Worm (Caenorhabditis elegans) whole organism, early embryonic: ENCODE results near the gene C17H12.2.

Source experiments
- F13C5.2 ChIP-seq: sonication (generic microtip); optimal IDR thresholded peaks from 2 replicates; lab custom pipeline; 2017; ENCODE audit warnings: mild to moderate bottlenecking, missing genetic modification characterization, inconsistent platforms, missing compliant biosample characterization
- aly-1 ChIP-seq: sonication (generic microtip); optimal IDR thresholded peaks from 2 replicates; lab custom pipeline; 2016; ENCODE audit warnings: missing genetic modification characterization, missing compliant biosample characterization
- ama-1 ChIP-seq: fragments of 150-350 bp; optimal IDR thresholded peaks from 2 replicates; lab custom pipeline; 2014
- ets-7 ChIP-seq: sonication (generic microtip); optimal IDR thresholded peaks from 2 replicates; lab custom pipeline; 2016; ENCODE audit warnings: missing genotype, missing genetic modification characterization, missing compliant biosample characterization
- flt-1 ChIP-seq: fragments of 200-800 bp; sonication (Bioruptor generic); IDR thresholded peaks from 2 replicates; pipeline ENCODE4 v1.3.6; 2022; ENCODE audit warnings: missing genetic modification characterization, missing compliant biosample characterization
- hmbx-1 ChIP-seq: sonication (generic microtip); optimal IDR thresholded peaks from 2 replicates; lab custom pipeline; 2016; ENCODE audit warnings: mild to moderate bottlenecking, missing genetic modification characterization, missing compliant biosample characterization
- hnd-1 ChIP-seq: sonication (generic microtip); optimal IDR thresholded peaks from 2 replicates; lab custom pipeline; 2016; ENCODE audit warnings: missing genetic modification characterization, missing compliant biosample characterization
- pes-1 ChIP-seq: fragments of 200-800 bp; sonication (Bioruptor generic); IDR thresholded peaks from 2 replicates; pipeline ENCODE4 v1.3.6; 2022; ENCODE audit warnings: missing genetic modification reagents, missing genetic modification characterization, missing compliant biosample characterization
- scrt-1 ChIP-seq: fragments of 200-800 bp; sonication (Bioruptor generic); IDR thresholded peaks from 2 replicates; pipeline ENCODE4 v1.3.6; 2022; ENCODE audit warnings: missing genetic modification characterization, missing compliant biosample characterization
- sea-1 ChIP-seq: fragments of 200-800 bp; sonication (Bioruptor generic); conservative IDR thresholded peaks from 2 replicates; pipeline ENCODE4 v1.3.6; 2022; ENCODE audit warnings: missing genetic modification characterization, missing compliant biosample characterization
- tbx-11 ChIP-seq: fragments of 200-800 bp; sonication (Bioruptor generic); IDR thresholded peaks from 2 replicates; pipeline ENCODE4 v1.3.6; 2022; ENCODE audit warnings: missing genetic modification characterization, missing compliant biosample characterization
- tbx-37 ChIP-seq: fragments of 200-800 bp; sonication (Bioruptor generic); conservative IDR thresholded peaks from 2 replicates; pipeline ENCODE4 v1.3.6; 2022; ENCODE audit warnings: missing genetic modification reagents, missing genetic modification characterization, missing compliant biosample characterization

DNA sequence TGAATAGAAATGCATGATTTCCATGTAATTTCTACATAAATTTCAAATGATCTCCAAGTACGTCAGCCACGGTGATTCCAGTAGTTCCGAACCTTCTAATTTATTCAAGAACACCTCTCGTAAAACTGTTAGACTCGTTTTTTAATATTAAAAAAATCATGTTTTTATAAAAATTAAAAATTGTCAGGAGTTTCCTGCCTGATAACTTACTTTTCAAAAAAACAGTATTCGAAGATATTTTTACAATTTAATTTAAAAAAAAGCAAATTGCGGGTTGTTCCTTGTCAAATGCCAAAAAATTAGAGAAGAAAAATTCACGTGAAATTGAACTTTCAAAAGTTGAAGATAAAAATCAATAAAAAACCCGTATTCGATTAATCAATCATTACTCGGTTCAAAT lies 5.2 kb upstream of the C17H12.2 start, which contains the start of the genes C17H12.3 and C17H12.12:
- TF ChIP-seq sea-1 (GFP tag; lab: Robert Waterston, UW) (no peak), hnd-1 (no peak), ama-1 (lab: Kevin White, UChicago) (no peak), scrt-1 (GFP tag; lab: Robert Waterston, UW) (no peak), ets-7 (tag; lab: Kevin White, UChicago) (no peak), hmbx-1 (no peak), pes-1 (GFP tag; lab: Robert Waterston, UW) (no peak), flt-1 (GFP tag; lab: Robert Waterston, UW) (no peak), aly-1 (tag; lab: Kevin White, UChicago) (no peak), tbx-11 (GFP tag; lab: Robert Waterston, UW) (no peak), tbx-37 (GFP tag; lab: Robert Waterston, UW) (no peak), F13C5.2 (tag; lab: Kevin White, UChicago) (no peak)
